Worm (Caenorhabditis elegans) whole organism, late embryonic: ENCODE data around the gene snai-1.

Experiments used
- K09A11.1 ChIP-seq: sonication (generic microtip); optimal IDR thresholded peaks from 2 replicates; lab custom pipeline; 2017; ENCODE audit warnings: antibody characterized with exemption, mild to moderate bottlenecking, missing genetic modification characterization, missing compliant biosample characterization; ENCODE audit not compliant: insufficient read depth
- ahr-1 ChIP-seq: sonication (generic microtip); optimal IDR thresholded peaks from 2 replicates; lab custom pipeline; 2016; ENCODE audit warnings: missing genetic modification characterization, missing compliant biosample characterization
- elt-2 ChIP-seq: sonication (generic microtip); optimal IDR thresholded peaks from 2 replicates; lab custom pipeline; 2016; ENCODE audit warnings: missing genetic modification reagents, missing genetic modification characterization, missing compliant biosample characterization
- fkh-10 ChIP-seq: fragments of 150-350 bp; optimal IDR thresholded peaks from 2 replicates; lab custom pipeline; 2014; ENCODE audit warnings: missing biosample characterization, missing genetic modification reagents, missing genetic modification characterization
- hlh-30 ChIP-seq: sonication (generic microtip); optimal IDR thresholded peaks from 2 replicates; lab custom pipeline; 2017; ENCODE audit warnings: antibody characterized with exemption, missing genetic modification characterization, missing compliant biosample characterization; ENCODE audit not compliant: insufficient read depth
- hlh-8 ChIP-seq: sonication (generic microtip); optimal IDR thresholded peaks from 2 replicates; lab custom pipeline; 2016; ENCODE audit warnings: missing genotype, missing genetic modification characterization, missing compliant biosample characterization
- lim-6 ChIP-seq: sonication (generic microtip); optimal IDR thresholded peaks from 2 replicates; lab custom pipeline; 2016; ENCODE audit warnings: missing genetic modification characterization, missing compliant biosample characterization
- mec-3 ChIP-seq: sonication (generic microtip); optimal IDR thresholded peaks from 2 replicates; lab custom pipeline; 2016; ENCODE audit warnings: borderline replicate concordance, missing genetic modification characterization, missing compliant biosample characterization
- nhr-232 ChIP-seq: sonication (generic microtip); optimal IDR thresholded peaks from 2 replicates; lab custom pipeline; 2016; ENCODE audit warnings: missing genetic modification characterization, missing compliant biosample characterization
- pat-9 ChIP-seq: fragments of 200-800 bp; sonication (Bioruptor generic); optimal IDR thresholded peaks from 2 replicates; lab custom pipeline; 2018; ENCODE audit warnings: mild to moderate bottlenecking, missing genetic modification characterization, moderate library complexity, missing compliant biosample characterization
- pax-1 ChIP-seq: fragments of 150-350 bp; optimal IDR thresholded peaks from 2 replicates; lab custom pipeline; 2014; ENCODE audit warnings: missing biosample characterization, missing genetic modification characterization
- unc-86 ChIP-seq: sonication (generic microtip); optimal IDR thresholded peaks from 2 replicates; lab custom pipeline; 2016; ENCODE audit warnings: missing genetic modification characterization, missing compliant biosample characterization

ce11 chrIV:338192-338831, 24.8 kb upstream of the snai-1 start:
- no peak for TF ChIP-seq mec-3
- no peak for TF ChIP-seq nhr-232 (tag; lab: Kevin White, UChicago)
- TF ChIP-seq elt-2: no peak
- no peak for TF ChIP-seq pat-9
- TF ChIP-seq hlh-8 (tag; lab: Kevin White, UChicago): no peak
- TF ChIP-seq fkh-10 (GFP tag; lab: Kevin White, UChicago): no peak
- no peak for TF ChIP-seq K09A11.1 (tag; lab: Kevin White, UChicago)
- TF ChIP-seq unc-86: no peak
- TF ChIP-seq hlh-30 (tag; lab: Kevin White, UChicago): no peak
- TF ChIP-seq pax-1: no peak
- TF ChIP-seq lim-6 (tag; lab: Kevin White, UChicago): no peak
- no peak for TF ChIP-seq ahr-1 (tag; lab: Kevin White, UChicago)
